Fruit fly (Drosophila melanogaster) whole organism, pupa: ENCODE results near the gene CG9643.
A peak's percentile ranks its signal among the peaks of the same experiment; 100 is the strongest.

Source experiments
- CG10348 ChIP-seq: fragments of 200-800 bp; sonication (Bioruptor generic); IDR thresholded peaks from 2 replicates; pipeline ENCODE4 v1.3.6; 2022; ENCODE audit warnings: missing biosample characterization, missing genetic modification characterization
- CG12605 ChIP-seq: fragments of 200-800 bp; sonication (Bioruptor generic); IDR thresholded peaks from 2 replicates; pipeline ENCODE4 v1.3.6; 2022; ENCODE audit warnings: missing biosample characterization, missing genetic modification characterization
- CG13204 ChIP-seq: fragments of 200-800 bp; sonication (Bioruptor generic); optimal IDR thresholded peaks from 2 replicates; lab custom pipeline; 2018; ENCODE audit warnings: missing biosample characterization, mild to moderate bottlenecking, missing genetic modification characterization, moderate library complexity
- CG14655 ChIP-seq: fragments of 200-800 bp; sonication (Bioruptor generic); optimal IDR thresholded peaks from 3 replicates; lab custom pipeline; 2017; ENCODE audit warnings: mild to moderate bottlenecking, missing biosample characterization, missing genetic modification reagents, missing genetic modification characterization
- CG15710 ChIP-seq: fragments of 200-800 bp; sonication (Bioruptor generic); optimal IDR thresholded peaks from 2 replicates; lab custom pipeline; 2018; ENCODE audit warnings: missing biosample characterization, mild to moderate bottlenecking, missing genetic modification characterization, moderate library complexity
- CG17806 ChIP-seq: fragments of 200-800 bp; sonication (Bioruptor generic); optimal IDR thresholded peaks from 2 replicates; lab custom pipeline; 2018; ENCODE audit warnings: missing biosample characterization, mild to moderate bottlenecking, missing genetic modification characterization, moderate library complexity
- CG32121 ChIP-seq: fragments of 200-800 bp; sonication (Bioruptor generic); IDR thresholded peaks from 2 replicates; pipeline ENCODE4 v1.3.6; 2022; ENCODE audit warnings: missing biosample characterization, missing genetic modification characterization
- CG34367 ChIP-seq: fragments of 200-800 bp; sonication (Bioruptor generic); optimal IDR thresholded peaks from 2 replicates; lab custom pipeline; 2018; ENCODE audit warnings: missing biosample characterization, mild to moderate bottlenecking, missing genetic modification characterization
- CG4496 ChIP-seq: fragments of 200-800 bp; sonication (Bioruptor generic); IDR thresholded peaks from 3 replicates; pipeline ENCODE4 v1.3.6; 2022; ENCODE audit warnings: missing biosample characterization, missing genetic modification characterization
- CG8159 ChIP-seq: fragments of 200-800 bp; sonication (Bioruptor generic); optimal IDR thresholded peaks from 3 replicates; lab custom pipeline; 2018; ENCODE audit warnings: missing biosample characterization, mild to moderate bottlenecking, missing genetic modification characterization, moderate library complexity
- CG8301 ChIP-seq: fragments of 200-800 bp; sonication (Bioruptor generic); optimal IDR thresholded peaks from 2 replicates; lab custom pipeline; 2018; ENCODE audit warnings: missing biosample characterization, mild to moderate bottlenecking, missing genetic modification characterization
- CG9948 ChIP-seq: fragments of 200-800 bp; sonication (Bioruptor generic); optimal IDR thresholded peaks from 2 replicates; lab custom pipeline; 2018; ENCODE audit warnings: missing biosample characterization, mild to moderate bottlenecking, missing genetic modification characterization, moderate library complexity
- D1 ChIP-seq: fragments of 200-800 bp; sonication (Bioruptor generic); optimal IDR thresholded peaks from 2 replicates; lab custom pipeline; 2018; ENCODE audit warnings: missing biosample characterization, mild to moderate bottlenecking, missing genetic modification characterization, moderate library complexity
- EcR ChIP-seq: fragments of 200-800 bp; sonication (Bioruptor generic); optimal IDR thresholded peaks from 3 replicates; lab custom pipeline; 2019; ENCODE audit warnings: missing biosample characterization, missing genetic modification characterization, mild to moderate bottlenecking, moderate library complexity, missing genetic modification reagents
- Ets98B ChIP-seq: fragments of 200-800 bp; sonication (Bioruptor generic); IDR thresholded peaks from 2 replicates; pipeline ENCODE4 v1.3.6; 2022; ENCODE audit warnings: missing biosample characterization, missing genetic modification characterization
- Pif1A ChIP-seq: fragments of 200-800 bp; sonication (Bioruptor generic); optimal IDR thresholded peaks from 3 replicates; lab custom pipeline; 2016; ENCODE audit warnings: missing biosample characterization, missing genetic modification characterization
- Pif1B ChIP-seq: fragments of 200-800 bp; sonication (Bioruptor generic); optimal IDR thresholded peaks from 3 replicates; lab custom pipeline; 2016; ENCODE audit warnings: missing biosample characterization, missing genetic modification characterization
- Snoo ChIP-seq: fragments of 200-800 bp; sonication (Bioruptor generic); optimal IDR thresholded peaks from 3 replicates; lab custom pipeline; 2017; ENCODE audit warnings: missing biosample characterization, mild to moderate bottlenecking, missing genetic modification characterization, inconsistent platforms
- fd96Ca ChIP-seq: fragments of 200-800 bp; sonication (Bioruptor generic); IDR thresholded peaks from 3 replicates; pipeline ENCODE4 v1.3.6; 2022; ENCODE audit warnings: missing biosample characterization, missing genetic modification characterization
- gl ChIP-seq: fragments of 200-800 bp; sonication (Bioruptor generic); optimal IDR thresholded peaks from 2 replicates; lab custom pipeline; 2018; ENCODE audit warnings: missing biosample characterization, mild to moderate bottlenecking, missing genetic modification characterization
- rn ChIP-seq: fragments of 200-800 bp; sonication (Bioruptor generic); IDR thresholded peaks from 2 replicates; pipeline ENCODE4 v1.3.6; 2022; ENCODE audit warnings: missing biosample characterization, missing genetic modification characterization

CG9643 gene

DNA sequence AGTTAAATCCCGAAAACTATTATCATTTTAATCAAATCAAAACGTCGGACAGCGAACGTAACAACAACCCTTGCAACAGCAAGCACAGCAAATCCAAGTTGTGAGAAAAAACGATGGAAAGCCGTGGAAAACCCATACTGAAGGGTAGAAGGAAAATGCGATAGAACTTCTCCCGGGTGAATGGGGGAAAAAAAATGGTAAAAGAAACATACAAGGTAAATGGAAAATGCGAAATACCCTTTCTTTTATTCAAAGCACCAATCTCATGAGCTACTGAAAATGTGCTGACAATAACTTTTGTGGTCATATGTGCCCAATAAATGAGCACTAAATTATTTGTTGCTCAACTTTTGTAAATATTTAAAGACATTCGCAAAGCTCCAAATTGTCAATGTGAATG lies 39.4 kb downstream of the CG9643 start:
- TF ChIP-seq CG4496 (GFP tag; lab: Robert Waterston, UW) (no peak), CG17806 (tag; lab: Kevin White, UChicago) (no peak), fd96Ca (GFP tag; lab: Robert Waterston, UW) (no peak), CG8159 (tag; lab: Kevin White, UChicago) (no peak), EcR (GFP tag; lab: Kevin White, UChicago) (no peak), rn (no peak)
- TF ChIP-seq, all 21 proteins: peak for 0

DNA sequence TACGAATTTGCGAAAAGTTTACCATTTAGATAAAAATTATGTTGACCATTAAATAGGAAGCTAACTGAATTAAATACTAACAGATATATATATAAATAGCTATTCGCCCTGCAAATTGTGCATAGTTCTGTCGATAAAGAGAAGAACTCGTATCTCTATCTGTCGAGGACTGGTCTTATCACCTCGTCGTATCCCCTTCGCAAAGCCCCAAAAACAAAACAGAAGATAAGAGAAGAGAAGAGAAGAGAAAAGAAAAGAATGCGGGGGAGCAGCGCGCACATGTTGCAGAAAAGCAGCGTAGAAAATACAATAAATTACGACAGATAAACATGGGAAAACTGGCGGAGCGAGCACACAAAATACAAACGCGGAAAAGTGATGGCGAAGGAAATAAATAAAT lies 43.4 kb downstream of the CG9643 start:
- TF ChIP-seq Pif1A (GFP tag; lab: Kevin White, UChicago) (no peak), CG8159 (tag; lab: Kevin White, UChicago) (no peak), CG14655 (GFP tag; lab: Kevin White, UChicago) (no peak), rn (no peak)

DNA sequence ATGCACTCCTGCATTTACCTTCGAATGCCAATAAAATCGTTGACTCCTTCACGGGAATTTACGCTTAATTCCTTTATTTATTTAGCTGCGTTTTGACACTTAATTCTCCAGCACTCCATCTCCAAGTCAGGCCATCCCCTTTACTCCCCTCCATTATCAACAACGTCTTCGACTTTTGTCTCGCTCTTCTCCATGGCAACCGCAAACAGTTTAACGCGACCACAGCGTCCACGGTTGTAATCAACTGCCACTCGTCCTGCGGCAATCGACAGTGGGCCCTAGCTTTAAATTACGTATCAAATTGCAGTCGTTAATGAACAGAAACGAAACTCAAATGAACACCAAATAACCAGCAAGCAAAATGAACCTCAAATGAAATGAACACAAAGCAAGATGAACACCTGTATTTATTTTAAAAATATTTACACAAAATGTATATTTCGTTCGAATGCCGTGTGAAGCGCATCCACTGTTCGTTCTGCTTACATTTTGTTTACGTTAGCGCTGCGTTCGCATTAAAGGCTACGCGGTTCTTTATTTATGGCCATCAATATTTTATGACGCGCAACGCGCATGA lies 47.4 kb downstream of the CG9643 start:
- TF ChIP-seq D1 (tag; lab: Kevin White, UChicago) (peak; percentile 56), CG15710 (peak; percentile 80), CG8159 (tag; lab: Kevin White, UChicago) (peak; percentile 85), CG13204 (GFP tag; lab: Kevin White, UChicago) (peak; percentile 68), CG4496 (GFP tag; lab: Robert Waterston, UW) (peak; percentile 39; the same call in 2 of the 3 replicates), CG34367 (peak; percentile 78), Ets98B (no peak; the same call in 1 of the 2 replicates), CG12605 (GFP tag; lab: Robert Waterston, UW) (peak; percentile 37; the same call in 1 of the 2 replicates), gl (tag; lab: Kevin White, UChicago) (peak; percentile 63), EcR (GFP tag; lab: Kevin White, UChicago) (peak; percentile 68), CG32121 (GFP tag; lab: Robert Waterston, UW) (no peak), CG10348 (GFP tag; lab: Robert Waterston, UW) (no peak), Pif1A (GFP tag; lab: Kevin White, UChicago) (peak; percentile 82), fd96Ca (GFP tag; lab: Robert Waterston, UW) (no peak), Snoo (tag; lab: Kevin White, UChicago) (peak; percentile 41), rn (no peak), CG9948 (tag; lab: Kevin White, UChicago) (peak; percentile 75), Pif1B (GFP tag; lab: Kevin White, UChicago) (peak; percentile 74), CG8301 (tag; lab: Kevin White, UChicago) (peak; percentile 51), CG14655 (GFP tag; lab: Kevin White, UChicago) (peak; percentile 71), CG17806 (tag; lab: Kevin White, UChicago) (peak; percentile 82)

DNA sequence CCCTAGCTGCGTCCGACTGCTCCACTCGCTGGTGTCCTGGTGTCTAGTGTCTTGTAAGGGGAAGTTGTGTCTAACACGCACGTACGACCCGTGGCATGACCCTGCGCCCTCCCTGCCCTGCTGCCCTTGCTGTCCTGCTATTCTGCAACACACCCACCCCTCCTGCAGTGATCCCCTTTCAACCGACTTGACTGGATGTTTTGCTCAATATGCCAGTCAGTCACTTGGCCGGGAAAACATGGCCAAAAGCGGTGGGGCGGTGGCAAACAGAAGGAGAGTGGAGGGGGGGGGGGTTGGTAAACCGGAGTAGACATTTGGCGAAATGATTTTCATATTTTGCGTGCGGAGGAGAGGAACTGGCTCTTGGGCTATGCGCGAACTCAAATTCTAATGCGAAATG lies 48.4 kb downstream of the CG9643 start:
- no peak for TF ChIP-seq CG12605 (GFP tag; lab: Robert Waterston, UW)
- no peak for TF ChIP-seq CG34367
- TF ChIP-seq EcR (GFP tag; lab: Kevin White, UChicago) = no peak
- TF ChIP-seq, all 21 proteins: peak for 0
